Worm (Caenorhabditis elegans) whole organism, L3 larva: ENCODE measurements around the gene F53F4.18.

ENCODE experiments used
- elt-1 ChIP-seq: fragments of 150-350 bp; optimal IDR thresholded peaks from 2 replicates; lab custom pipeline; 2014; ENCODE audit warnings: missing biosample characterization, missing genetic modification characterization
- elt-3 ChIP-seq, 3 experiments: fragments of 150-350 bp in 1 of 3; sonication (generic microtip) in 2 of 3; optimal IDR thresholded peaks; 2 replicates in 2 of 3; 4 replicates in 1 of 3; lab custom pipeline; 2014 to 2017; ENCODE audit warnings: missing biosample characterization in 3 of 3, missing genetic modification characterization in 3 of 3
- jun-1 ChIP-seq: fragments of 150-350 bp; optimal IDR thresholded peaks from 2 replicates; lab custom pipeline; 2014; ENCODE audit warnings: missing biosample characterization, missing genetic modification reagents, missing genetic modification characterization

ce11 chrV:13598370-13598769 is 8.4 kb downstream of the F53F4.18 start:
- no peak for TF ChIP-seq jun-1 (tag; lab: Kevin White, UChicago)
- TF ChIP-seq elt-1 = no peak
- no peak for TF ChIP-seq elt-3 (tag; optimal IDR thresholded peaks at IDR 0.05; lab: Kevin White, UChicago)
